Fruit fly (Drosophila melanogaster) whole organism, embryonic: Measurements from ENCODE around the gene CG4301.

ENCODE experiments used
- Adf1 ChIP-seq: fragments of 200-800 bp; sonication (Bioruptor generic); IDR thresholded peaks from 2 replicates; pipeline ENCODE4 v1.3.6; 2022; ENCODE audit warnings: missing biosample characterization, missing genetic modification characterization
- Aef1 ChIP-seq: fragments of 200-800 bp; sonication (Bioruptor generic); IDR thresholded peaks from 3 replicates; pipeline ENCODE4 v1.3.6; 2022; ENCODE audit warnings: missing biosample characterization, missing genetic modification characterization
- CG12299 ChIP-seq: fragments of 200-800 bp; sonication (Bioruptor generic); optimal IDR thresholded peaks from 2 replicates; lab custom pipeline; 2018; ENCODE audit warnings: missing biosample characterization, mild to moderate bottlenecking, missing genetic modification characterization
- CG12391 ChIP-seq: fragments of 200-800 bp; sonication (Bioruptor generic); optimal IDR thresholded peaks from 3 replicates; lab custom pipeline; 2018; ENCODE audit warnings: missing biosample characterization, mild to moderate bottlenecking, missing genetic modification characterization, moderate library complexity
- CG12769 ChIP-seq: fragments of 200-800 bp; sonication (Bioruptor generic); optimal IDR thresholded peaks from 2 replicates; lab custom pipeline; 2019; ENCODE audit warnings: missing biosample characterization, mild to moderate bottlenecking, missing genetic modification characterization, moderate library complexity
- CG13287 ChIP-seq: fragments of 200-800 bp; sonication (Bioruptor generic); IDR thresholded peaks from 2 replicates; pipeline ENCODE4 v1.3.6; 2022; ENCODE audit warnings: missing biosample characterization, missing genetic modification characterization; ENCODE audit not compliant: partially characterized antibody
- CG13296 ChIP-seq: fragments of 200-800 bp; sonication (Bioruptor generic); optimal IDR thresholded peaks from 3 replicates; lab custom pipeline; 2018; ENCODE audit warnings: missing biosample characterization, mild to moderate bottlenecking, missing genetic modification characterization
- CG13624 ChIP-seq: fragments of 200-800 bp; sonication (Bioruptor generic); optimal IDR thresholded peaks from 2 replicates; lab custom pipeline; 2016; ENCODE audit warnings: missing biosample characterization, missing genetic modification characterization
- CG13894 ChIP-seq: fragments of 200-800 bp; sonication (Bioruptor generic); optimal IDR thresholded peaks from 3 replicates; lab custom pipeline; 2018; ENCODE audit warnings: missing biosample characterization, mild to moderate bottlenecking, missing genetic modification characterization, moderate library complexity
- CG14667 ChIP-seq: fragments of 200-800 bp; sonication (Bioruptor generic); IDR thresholded peaks from 2 replicates; pipeline ENCODE4 v1.3.6; 2022; ENCODE audit warnings: missing biosample characterization, missing genetic modification characterization
- CG14860 ChIP-seq: fragments of 200-800 bp; sonication (Bioruptor generic); IDR thresholded peaks from 3 replicates; pipeline ENCODE4 v1.3.6; 2022; ENCODE audit warnings: missing biosample characterization, missing genetic modification characterization; ENCODE audit not compliant: partially characterized antibody
- CG17186 ChIP-seq: fragments of 200-800 bp; sonication (Bioruptor generic); optimal IDR thresholded peaks from 3 replicates; lab custom pipeline; 2017; ENCODE audit warnings: missing biosample characterization, missing genetic modification reagents, missing genetic modification characterization
- CG17328 ChIP-seq: fragments of 200-800 bp; sonication (Bioruptor generic); IDR thresholded peaks from 2 replicates; pipeline ENCODE4 v1.3.6; 2022; ENCODE audit warnings: missing biosample characterization, missing genetic modification characterization
- CG3065 ChIP-seq: fragments of 200-800 bp; sonication (Bioruptor generic); optimal IDR thresholded peaks from 2 replicates; lab custom pipeline; 2016; ENCODE audit warnings: missing biosample characterization, missing genetic modification characterization
- CG3407 ChIP-seq: fragments of 200-800 bp; sonication (Bioruptor generic); optimal IDR thresholded peaks from 2 replicates; lab custom pipeline; 2018; ENCODE audit warnings: missing biosample characterization, mild to moderate bottlenecking, missing genetic modification characterization
- CG3847 ChIP-seq: fragments of 200-800 bp; sonication (Bioruptor generic); IDR thresholded peaks from 2 replicates; pipeline ENCODE4 v1.3.6; 2022; ENCODE audit warnings: missing biosample characterization, missing genetic modification characterization
- CG4404 ChIP-seq: fragments of 200-800 bp; sonication (Bioruptor generic); IDR thresholded peaks from 2 replicates; pipeline ENCODE4 v1.3.6; 2022; ENCODE audit warnings: missing biosample characterization, missing genetic modification characterization
- CG4617 ChIP-seq: fragments of 200-800 bp; sonication (Bioruptor generic); optimal IDR thresholded peaks from 3 replicates; lab custom pipeline; 2016; ENCODE audit warnings: missing biosample characterization, missing genetic modification characterization, borderline replicate concordance
- CG4730 ChIP-seq: fragments of 200-800 bp; sonication (Bioruptor generic); IDR thresholded peaks from 2 replicates; pipeline ENCODE4 v1.3.6; 2022; ENCODE audit warnings: missing biosample characterization, missing genetic modification characterization
- CG6272 ChIP-seq: fragments of 200-800 bp; sonication (Bioruptor generic); IDR thresholded peaks from 2 replicates; pipeline ENCODE4 v1.3.6; 2022; ENCODE audit warnings: missing biosample characterization, missing genetic modification characterization
- CG6654 ChIP-seq: fragments of 200-800 bp; sonication (Bioruptor generic); optimal IDR thresholded peaks from 2 replicates; lab custom pipeline; 2017; ENCODE audit warnings: missing biosample characterization, mild to moderate bottlenecking, missing genetic modification characterization
- CG7786 ChIP-seq: fragments of 200-800 bp; sonication (Bioruptor generic); optimal IDR thresholded peaks from 2 replicates; lab custom pipeline; 2016; ENCODE audit warnings: missing biosample characterization, missing genetic modification characterization
- CG7987 ChIP-seq: fragments of 200-800 bp; sonication (Bioruptor generic); optimal IDR thresholded peaks from 2 replicates; lab custom pipeline; 2018; ENCODE audit warnings: missing biosample characterization, mild to moderate bottlenecking, missing genetic modification characterization, moderate library complexity
- CG9609 ChIP-seq: fragments of 200-800 bp; sonication (Bioruptor generic); optimal IDR thresholded peaks from 3 replicates; lab custom pipeline; 2016; ENCODE audit warnings: missing biosample characterization, missing genetic modification characterization
- Camta ChIP-seq: fragments of 200-800 bp; sonication (Bioruptor generic); optimal IDR thresholded peaks from 2 replicates; lab custom pipeline; 2016; ENCODE audit warnings: missing biosample characterization, missing genetic modification characterization
- Dfd ChIP-seq, 2 experiments: fragments of >200 bp; optimal IDR thresholded peaks; 2 replicates each; lab custom pipeline; 2017; ENCODE audit warnings: missing biosample characterization in 2 of 2, missing genetic modification characterization in 2 of 2
- Dip3 ChIP-seq: fragments of 200-800 bp; sonication (Bioruptor generic); optimal IDR thresholded peaks from 3 replicates; lab custom pipeline; 2016; ENCODE audit warnings: missing biosample characterization, missing genetic modification characterization
- Dp ChIP-seq: fragments of 200-800 bp; sonication (Bioruptor generic); optimal IDR thresholded peaks from 2 replicates; lab custom pipeline; 2018; ENCODE audit warnings: missing biosample characterization, mild to moderate bottlenecking, missing genetic modification characterization, moderate library complexity
- Ets97D ChIP-seq: fragments of 200-800 bp; sonication (Bioruptor generic); optimal IDR thresholded peaks from 3 replicates; lab custom pipeline; 2016; ENCODE audit warnings: missing biosample characterization, missing genetic modification characterization
- Fer1 ChIP-seq: fragments of 200-800 bp; sonication (Bioruptor generic); optimal IDR thresholded peaks from 2 replicates; lab custom pipeline; 2017; ENCODE audit warnings: missing biosample characterization, mild to moderate bottlenecking, missing genetic modification characterization
- H15 ChIP-seq: fragments of 200-800 bp; sonication (Bioruptor generic); IDR thresholded peaks from 3 replicates; pipeline ENCODE4 v1.3.6; 2022; ENCODE audit warnings: missing biosample characterization, missing genetic modification characterization
- Scr ChIP-seq: fragments of 200-800 bp; sonication (Bioruptor generic); IDR thresholded peaks from 2 replicates; pipeline ENCODE4 v1.3.6; 2022; ENCODE audit warnings: missing biosample characterization, missing genetic modification characterization; ENCODE audit not compliant: partially characterized antibody
- Tbp ChIP-seq: fragments of >200 bp; optimal IDR thresholded peaks from 2 replicates; lab custom pipeline; 2018; ENCODE audit warnings: missing biosample characterization, missing genetic modification characterization
- Vsx1 ChIP-seq: fragments of 200-800 bp; sonication (Bioruptor generic); optimal IDR thresholded peaks from 2 replicates; lab custom pipeline; 2017; ENCODE audit warnings: missing biosample characterization, mild to moderate bottlenecking, missing genetic modification characterization, missing genetic modification reagents
- Xbp1 ChIP-seq: fragments of 200-800 bp; sonication (Bioruptor generic); optimal IDR thresholded peaks from 3 replicates; lab custom pipeline; 2016; ENCODE audit warnings: missing biosample characterization, mild to moderate bottlenecking, missing genetic modification characterization
- ap ChIP-seq: fragments of 200-800 bp; sonication (Bioruptor generic); IDR thresholded peaks from 2 replicates; pipeline ENCODE4 v1.3.6; 2022; ENCODE audit warnings: missing biosample characterization, missing genetic modification characterization
- btn ChIP-seq: fragments of 200-800 bp; sonication (Bioruptor generic); optimal IDR thresholded peaks from 2 replicates; lab custom pipeline; 2016; ENCODE audit warnings: missing biosample characterization, missing genetic modification characterization
- chn ChIP-seq: fragments of 200-800 bp; sonication (Bioruptor generic); optimal IDR thresholded peaks from 2 replicates; lab custom pipeline; 2016; ENCODE audit warnings: missing biosample characterization, missing genetic modification characterization
- disco-r ChIP-seq: fragments of 200-800 bp; sonication (Bioruptor generic); optimal IDR thresholded peaks from 2 replicates; lab custom pipeline; 2016; ENCODE audit warnings: missing biosample characterization, missing genetic modification characterization
- dmrt11E ChIP-seq: fragments of 200-800 bp; sonication (Bioruptor generic); optimal IDR thresholded peaks from 3 replicates; lab custom pipeline; 2018; ENCODE audit warnings: missing biosample characterization, mild to moderate bottlenecking, missing genetic modification characterization, moderate library complexity
- en ChIP-seq: fragments of 200-800 bp; sonication (Bioruptor generic); optimal IDR thresholded peaks from 2 replicates; lab custom pipeline; 2016; ENCODE audit warnings: missing biosample characterization, missing genetic modification characterization
- exex ChIP-seq: fragments of 200-800 bp; sonication (Bioruptor generic); optimal IDR thresholded peaks from 4 replicates; lab custom pipeline; 2018; ENCODE audit warnings: missing biosample characterization, mild to moderate bottlenecking, missing genetic modification characterization, moderate library complexity
- gt ChIP-seq: fragments of 200-800 bp; sonication (Bioruptor generic); IDR thresholded peaks from 2 replicates; pipeline ENCODE4 v1.3.6; 2022; ENCODE audit warnings: missing biosample characterization, missing genetic modification characterization
- mam ChIP-seq: fragments of 200-800 bp; sonication (Bioruptor generic); optimal IDR thresholded peaks from 3 replicates; lab custom pipeline; 2016; ENCODE audit warnings: missing biosample characterization, missing genetic modification characterization
- sna ChIP-seq: fragments of 200-800 bp; sonication (Bioruptor generic); IDR thresholded peaks from 2 replicates; pipeline ENCODE4 v1.3.6; 2022; ENCODE audit warnings: missing biosample characterization, missing genetic modification characterization; ENCODE audit not compliant: partially characterized antibody
- tin ChIP-seq: fragments of 200-800 bp; sonication (Bioruptor generic); optimal IDR thresholded peaks from 3 replicates; lab custom pipeline; 2016; ENCODE audit warnings: missing biosample characterization, missing genetic modification characterization
- tx ChIP-seq: fragments of 200-800 bp; sonication (Bioruptor generic); optimal IDR thresholded peaks from 2 replicates; lab custom pipeline; 2016; ENCODE audit warnings: missing biosample characterization, missing genetic modification characterization
- unc-4 ChIP-seq: fragments of 200-800 bp; sonication (Bioruptor generic); IDR thresholded peaks from 2 replicates; pipeline ENCODE4 v1.3.6; 2022; ENCODE audit warnings: missing biosample characterization, missing genetic modification characterization; ENCODE audit not compliant: partially characterized antibody
- unpg ChIP-seq: fragments of 200-800 bp; sonication (Bioruptor generic); optimal IDR thresholded peaks from 3 replicates; lab custom pipeline; 2018; ENCODE audit warnings: missing biosample characterization, mild to moderate bottlenecking, missing genetic modification characterization, moderate library complexity
- zen ChIP-seq: fragments of 200-800 bp; sonication (Bioruptor generic); optimal IDR thresholded peaks from 3 replicates; lab custom pipeline; 2018; ENCODE audit warnings: missing biosample characterization, mild to moderate bottlenecking, missing genetic modification characterization, moderate library complexity
- zf30C ChIP-seq: fragments of 200-800 bp; sonication (Bioruptor generic); optimal IDR thresholded peaks from 3 replicates; lab custom pipeline; 2018; ENCODE audit warnings: missing biosample characterization, mild to moderate bottlenecking, missing genetic modification characterization

Gene CG4301

DNA sequence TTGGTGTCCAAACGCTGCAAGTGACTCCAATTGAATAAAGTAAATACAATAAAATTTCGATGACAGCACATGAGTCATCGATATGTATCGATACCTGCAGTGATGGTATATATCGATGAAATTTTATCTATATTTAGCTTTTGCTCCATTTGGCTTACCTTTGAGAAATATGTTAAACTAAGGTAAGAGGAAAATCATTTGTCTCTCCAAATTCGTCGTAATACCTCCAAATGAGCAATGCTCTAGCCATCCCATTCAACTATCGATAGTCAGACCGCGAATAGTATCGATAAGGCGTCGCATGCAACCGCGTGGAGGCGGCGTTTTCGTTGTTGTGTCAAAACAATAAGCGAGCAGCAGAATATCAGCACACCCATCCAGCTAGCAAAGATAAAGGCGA is 35.9 kb downstream of the CG4301 start, which contains the start of the genes Cdc50 and rngo (continued):
- TF ChIP-seq CG9609 (peak; percentile 39), btn (no peak), CG13287 (GFP tag; lab: Robert Waterston, UW) (peak; percentile 98), CG6272 (GFP tag; lab: Robert Waterston, UW) (peak; percentile 27; the same call in 1 of the 2 replicates), chn (GFP tag; lab: Kevin White, UChicago) (no peak), CG14860 (peak; percentile 99), Dp (GFP tag; lab: Kevin White, UChicago) (peak; percentile 63), en (no peak), CG3847 (GFP tag; lab: Robert Waterston, UW) (peak; percentile 37; the same call in 1 of the 2 replicates), CG4730 (GFP tag; lab: Robert Waterston, UW) (no peak), Fer1 (GFP tag; lab: Kevin White, UChicago) (peak; percentile 31), Camta (GFP tag; lab: Kevin White, UChicago) (peak; percentile 26), CG12769 (tag; lab: Kevin White, UChicago) (no peak), CG4404 (GFP tag; lab: Robert Waterston, UW) (no peak), CG6654 (GFP tag; lab: Kevin White, UChicago) (no peak), Scr (GFP tag; lab: Robert Waterston, UW) (peak; percentile 99), ap (GFP tag; lab: Robert Waterston, UW) (no peak), Dfd (GFP tag; optimal IDR thresholded peaks at IDR 0.05; lab: Kevin White, UChicago) (no peak), CG7786 (peak; percentile 21), tin (GFP tag; lab: Kevin White, UChicago) (no peak), Tbp (GFP tag; lab: Kevin White, UChicago) (no peak), CG14667 (GFP tag; lab: Robert Waterston, UW) (no peak), CG7987 (no peak), CG13296 (GFP tag; lab: Kevin White, UChicago) (no peak), dmrt11E (tag; lab: Kevin White, UChicago) (peak; percentile 28), CG17186 (GFP tag; lab: Kevin White, UChicago) (peak; percentile 79), CG13894 (tag; lab: Kevin White, UChicago) (no peak), tx (GFP tag; lab: Kevin White, UChicago) (peak; percentile 6), CG3065 (GFP tag; lab: Kevin White, UChicago) (no peak), CG13624 (GFP tag; lab: Kevin White, UChicago) (peak; percentile 39), Dip3 (GFP tag; lab: Kevin White, UChicago) (no peak), CG17328 (GFP tag; lab: Robert Waterston, UW) (no peak), gt (GFP tag; lab: Robert Waterston, UW) (no peak), CG4617 (GFP tag; lab: Kevin White, UChicago) (peak; percentile 31), unc-4 (GFP tag; lab: Robert Waterston, UW) (peak; percentile 99), disco-r (no peak), Adf1 (GFP tag; lab: Robert Waterston, UW) (0 out of 2 replicates have a peak, but pooled peaks have one; percentile 27), Ets97D (GFP tag; lab: Kevin White, UChicago) (peak; percentile 81), zf30C (GFP tag; lab: Kevin White, UChicago) (no peak), CG3407 (GFP tag; lab: Kevin White, UChicago) (no peak), Aef1 (GFP tag; lab: Robert Waterston, UW) (no peak), Vsx1 (GFP tag; lab: Kevin White, UChicago) (no peak), H15 (GFP tag; lab: Robert Waterston, UW) (no peak), zen (tag; lab: Kevin White, UChicago) (peak; percentile 5), CG12299 (peak; percentile 6), CG12391 (peak; percentile 56), unpg (GFP tag; lab: Kevin White, UChicago) (no peak), sna (GFP tag; lab: Robert Waterston, UW) (peak; percentile 98), Xbp1 (GFP tag; lab: Kevin White, UChicago) (peak; percentile 19), mam (GFP tag; lab: Kevin White, UChicago) (peak; percentile 12), exex (tag; lab: Kevin White, UChicago) (peak; percentile 4)
